Fruit fly (Drosophila melanogaster) whole organism, prepupa: ENCODE measurements around the gene LysRS.
A peak's percentile ranks its signal among the peaks of the same experiment; 100 is the strongest.

Experiments used
- Blimp-1 ChIP-seq: fragments of 200-800 bp; sonication (Bioruptor generic); optimal IDR thresholded peaks from 3 replicates; lab custom pipeline; 2017; ENCODE audit warnings: missing biosample characterization, missing genetic modification characterization, mild to moderate bottlenecking, moderate library complexity, missing genetic modification reagents
- CG10631 ChIP-seq: fragments of 200-800 bp; sonication (Bioruptor generic); optimal IDR thresholded peaks from 2 replicates; lab custom pipeline; 2016; ENCODE audit warnings: missing biosample characterization, missing genetic modification characterization
- CG10669 ChIP-seq: fragments of 200-800 bp; sonication (Bioruptor generic); optimal IDR thresholded peaks from 3 replicates; lab custom pipeline; 2018; ENCODE audit warnings: missing biosample characterization, mild to moderate bottlenecking, missing genetic modification characterization, moderate library complexity
- CG11762 ChIP-seq: fragments of 200-800 bp; sonication (Bioruptor generic); optimal IDR thresholded peaks from 3 replicates; lab custom pipeline; 2016; ENCODE audit warnings: missing biosample characterization, missing genetic modification characterization; ENCODE audit not compliant: insufficient read depth
- CG11902 ChIP-seq: fragments of 200-800 bp; sonication (Bioruptor generic); optimal IDR thresholded peaks from 3 replicates; lab custom pipeline; 2016; ENCODE audit warnings: missing biosample characterization, missing genetic modification characterization
- CG15336 ChIP-seq: fragments of 200-800 bp; sonication (Bioruptor generic); IDR thresholded peaks from 2 replicates; pipeline ENCODE4 v1.3.6; 2022; ENCODE audit warnings: missing biosample characterization, missing genetic modification characterization
- CG1621 ChIP-seq: fragments of 200-800 bp; sonication (Bioruptor generic); optimal IDR thresholded peaks from 3 replicates; lab custom pipeline; 2018; ENCODE audit warnings: missing biosample characterization, mild to moderate bottlenecking, missing genetic modification characterization
- CG16779 ChIP-seq: fragments of 200-800 bp; sonication (Bioruptor generic); optimal IDR thresholded peaks from 3 replicates; lab custom pipeline; 2017; ENCODE audit warnings: missing biosample characterization, mild to moderate bottlenecking, missing genetic modification characterization
- CG3032 ChIP-seq: fragments of 200-800 bp; optimal IDR thresholded peaks from 2 replicates; lab custom pipeline; 2019; ENCODE audit warnings: missing biosample characterization, mild to moderate bottlenecking, missing genetic modification characterization, moderate library complexity
- CG31627 ChIP-seq: fragments of 200-800 bp; sonication (Bioruptor generic); optimal IDR thresholded peaks from 3 replicates; lab custom pipeline; 2016; ENCODE audit warnings: missing biosample characterization, missing genetic modification characterization
- CG3919 ChIP-seq: fragments of 200-800 bp; sonication (Bioruptor generic); optimal IDR thresholded peaks from 3 replicates; lab custom pipeline; 2016; ENCODE audit warnings: missing biosample characterization, missing genetic modification characterization
- CG4318 ChIP-seq: fragments of 200-800 bp; sonication (Bioruptor generic); optimal IDR thresholded peaks from 3 replicates; lab custom pipeline; 2017; ENCODE audit warnings: missing biosample characterization, mild to moderate bottlenecking, missing genetic modification characterization
- CG6163 ChIP-seq: fragments of 200-800 bp; sonication (Bioruptor generic); IDR thresholded peaks from 3 replicates; pipeline ENCODE4 v1.3.6; 2022; ENCODE audit warnings: missing biosample characterization, missing genetic modification characterization
- CG6792 ChIP-seq: fragments of 200-800 bp; sonication (Bioruptor generic); optimal IDR thresholded peaks from 3 replicates; lab custom pipeline; 2016; ENCODE audit warnings: missing biosample characterization, missing genetic modification characterization
- CG6808 ChIP-seq: fragments of 200-800 bp; sonication (Bioruptor generic); optimal IDR thresholded peaks from 3 replicates; lab custom pipeline; 2017; ENCODE audit warnings: missing biosample characterization, missing genetic modification characterization, mild to moderate bottlenecking, moderate library complexity, missing genetic modification reagents
- CG7368 ChIP-seq: fragments of 200-800 bp; sonication (Bioruptor generic); optimal IDR thresholded peaks from 3 replicates; lab custom pipeline; 2016; ENCODE audit warnings: missing biosample characterization, missing genetic modification characterization
- CG8119 ChIP-seq: fragments of 200-800 bp; sonication (Bioruptor generic); IDR thresholded peaks from 3 replicates; pipeline ENCODE4 v1.3.6; 2022; ENCODE audit warnings: missing biosample characterization, missing genetic modification characterization
- CG8632 ChIP-seq: fragments of 200-800 bp; sonication (Bioruptor generic); optimal IDR thresholded peaks from 3 replicates; lab custom pipeline; 2016; ENCODE audit warnings: missing biosample characterization, missing genetic modification characterization
- CG9139 ChIP-seq: fragments of 200-800 bp; sonication (Bioruptor generic); optimal IDR thresholded peaks from 3 replicates; lab custom pipeline; 2017; ENCODE audit warnings: missing biosample characterization, mild to moderate bottlenecking, missing genetic modification characterization
- Eip75B ChIP-seq: fragments of 200-800 bp; sonication (Bioruptor generic); optimal IDR thresholded peaks from 3 replicates; lab custom pipeline; 2016; ENCODE audit warnings: missing biosample characterization, missing genetic modification characterization
- Hr38 ChIP-seq: sonication (Bioruptor generic); optimal IDR thresholded peaks from 2 replicates; lab custom pipeline; 2016; ENCODE audit warnings: missing biosample characterization, missing genetic modification characterization
- Hr39 ChIP-seq: fragments of 200-800 bp; sonication (Bioruptor generic); optimal IDR thresholded peaks from 2 replicates; lab custom pipeline; 2016; ENCODE audit warnings: missing biosample characterization, missing genetic modification characterization
- Hr4 ChIP-seq: fragments of 200-800 bp; sonication (Bioruptor generic); optimal IDR thresholded peaks from 3 replicates; lab custom pipeline; 2016; ENCODE audit warnings: missing biosample characterization, missing genetic modification characterization
- Met ChIP-seq: fragments of 200-800 bp; sonication (Bioruptor generic); optimal IDR thresholded peaks from 3 replicates; lab custom pipeline; 2016; ENCODE audit warnings: missing biosample characterization, missing genetic modification characterization
- OdsH ChIP-seq: fragments of 200-800 bp; sonication (Bioruptor generic); optimal IDR thresholded peaks from 3 replicates; lab custom pipeline; 2016; ENCODE audit warnings: missing biosample characterization, missing genetic modification characterization
- Smox ChIP-seq: fragments of 200-800 bp; sonication (Bioruptor generic); optimal IDR thresholded peaks from 3 replicates; lab custom pipeline; 2016; ENCODE audit warnings: missing biosample characterization, missing genetic modification characterization
- Sox102F ChIP-seq: fragments of 200-800 bp; sonication (Bioruptor generic); optimal IDR thresholded peaks from 2 replicates; lab custom pipeline; 2016; ENCODE audit warnings: missing biosample characterization, mild to moderate bottlenecking, missing genetic modification characterization
- Sox14 ChIP-seq: fragments of 200-800 bp; sonication (Bioruptor generic); optimal IDR thresholded peaks from 3 replicates; lab custom pipeline; 2016; ENCODE audit warnings: missing biosample characterization, missing genetic modification characterization
- achi ChIP-seq: fragments of 200-800 bp; sonication (Bioruptor generic); optimal IDR thresholded peaks from 3 replicates; lab custom pipeline; 2016; ENCODE audit warnings: missing biosample characterization, missing genetic modification characterization
- acj6 ChIP-seq: fragments of 200-800 bp; sonication (Bioruptor generic); optimal IDR thresholded peaks from 3 replicates; lab custom pipeline; 2016; ENCODE audit warnings: missing biosample characterization, missing genetic modification characterization
- cyc ChIP-seq: fragments of 200-800 bp; sonication (Bioruptor generic); optimal IDR thresholded peaks from 3 replicates; lab custom pipeline; 2016; ENCODE audit warnings: missing biosample characterization, missing genetic modification characterization
- dac ChIP-seq: fragments of 200-800 bp; sonication (Bioruptor generic); optimal IDR thresholded peaks from 2 replicates; lab custom pipeline; 2017; ENCODE audit warnings: missing biosample characterization, mild to moderate bottlenecking, missing genetic modification characterization
- dsx ChIP-seq: fragments of 200-800 bp; optimal IDR thresholded peaks from 3 replicates; lab custom pipeline; 2019; ENCODE audit warnings: missing biosample characterization, mild to moderate bottlenecking, missing genetic modification characterization, moderate library complexity; ENCODE audit not compliant: poor library complexity, severe bottlenecking
- eg ChIP-seq: fragments of 200-800 bp; sonication (Bioruptor generic); IDR thresholded peaks from 3 replicates; pipeline ENCODE4 v1.3.6; 2022; ENCODE audit warnings: missing biosample characterization, missing genetic modification characterization
- fd59A ChIP-seq: fragments of 200-800 bp; sonication (Bioruptor generic); optimal IDR thresholded peaks from 2 replicates; lab custom pipeline; 2017; ENCODE audit warnings: missing biosample characterization, mild to moderate bottlenecking, missing genetic modification characterization, missing genetic modification reagents
- fd85E ChIP-seq: fragments of 200-800 bp; sonication (Bioruptor generic); optimal IDR thresholded peaks from 3 replicates; lab custom pipeline; 2016; ENCODE audit warnings: missing biosample characterization, missing genetic modification characterization
- fkh ChIP-seq: fragments of 200-800 bp; sonication (Bioruptor generic); optimal IDR thresholded peaks from 3 replicates; lab custom pipeline; 2017; ENCODE audit warnings: missing biosample characterization, mild to moderate bottlenecking, missing genetic modification characterization, moderate library complexity
- lz ChIP-seq: fragments of 200-800 bp; sonication (Bioruptor generic); optimal IDR thresholded peaks from 3 replicates; lab custom pipeline; 2016; ENCODE audit warnings: missing biosample characterization, missing genetic modification characterization
- net ChIP-seq: fragments of 200-800 bp; sonication (Bioruptor generic); optimal IDR thresholded peaks from 3 replicates; lab custom pipeline; 2016; ENCODE audit warnings: missing biosample characterization, missing genetic modification characterization
- pdm3 ChIP-seq: fragments of 200-800 bp; sonication (Bioruptor generic); optimal IDR thresholded peaks from 3 replicates; lab custom pipeline; 2016; ENCODE audit warnings: missing biosample characterization, missing genetic modification characterization
- salr ChIP-seq, 2 experiments: fragments of 200-800 bp; sonication (Bioruptor generic); optimal IDR thresholded peaks; 3 replicates each; lab custom pipeline; 2016 to 2018; ENCODE audit warnings: missing biosample characterization in 2 of 2, missing genetic modification characterization in 2 of 2, mild to moderate bottlenecking in 1 of 2
- spab ChIP-seq: fragments of 200-800 bp; sonication (Bioruptor generic); optimal IDR thresholded peaks from 2 replicates; lab custom pipeline; 2017; ENCODE audit warnings: missing biosample characterization, mild to moderate bottlenecking, missing genetic modification characterization, missing genetic modification reagents
- ss ChIP-seq, 2 experiments: fragments of 200-800 bp; sonication (Bioruptor generic); optimal IDR thresholded peaks; 2 replicates in 1 of 2; 3 replicates in 1 of 2; lab custom pipeline; 2017 to 2018; ENCODE audit warnings: mild to moderate bottlenecking in 2 of 2, missing biosample characterization in 2 of 2, missing genetic modification characterization in 2 of 2, moderate library complexity in 1 of 2
- svp ChIP-seq: fragments of 200-800 bp; sonication (Bioruptor generic); peaks from one replicate; lab custom pipeline; 2016; ENCODE audit warnings: missing biosample characterization, missing genetic modification characterization

Gene LysRS

dm6 chrX:9650048-9650447, 41.4 kb upstream of the LysRS start (continued):
- TF ChIP-seq CG3919 (GFP tag; lab: Kevin White, UChicago) (peak; percentile 91), eg (GFP tag; lab: Robert Waterston, UW) (peak; percentile 93), svp (GFP tag; lab: Kevin White, UChicago) (peak; percentile 50), CG6808 (GFP tag; lab: Kevin White, UChicago) (peak; percentile 91), achi (peak; percentile 92), fd59A (peak; percentile 88), pdm3 (GFP tag; lab: Kevin White, UChicago) (peak; percentile 91), CG31627 (GFP tag; lab: Kevin White, UChicago) (peak; percentile 10), CG8119 (GFP tag; lab: Robert Waterston, UW) (peak; percentile 97), CG6163 (GFP tag; lab: Robert Waterston, UW) (peak; percentile 96), acj6 (GFP tag; lab: Kevin White, UChicago) (peak; percentile 88), lz (GFP tag; lab: Kevin White, UChicago) (peak; percentile 30), CG6792 (GFP tag; lab: Kevin White, UChicago) (peak; percentile 79), Sox102F (no peak), ss (GFP tag; optimal IDR thresholded peaks at IDR 0.05; lab: Kevin White, UChicago) (peak in 1 of 2 experiments; percentile 88), Sox14 (GFP tag; lab: Kevin White, UChicago) (peak; percentile 92), spab (GFP tag; lab: Kevin White, UChicago) (peak; percentile 88), CG4318 (peak; percentile 88), CG10669 (GFP tag; lab: Kevin White, UChicago) (peak; percentile 89), net (peak; percentile 88)

- TF ChIP-seq pdm3 (GFP tag; lab: Kevin White, UChicago) = no peak
- no peak for TF ChIP-seq CG8632 (GFP tag; lab: Kevin White, UChicago)
- TF ChIP-seq Blimp-1 = peak; percentile 10
- TF ChIP-seq CG15336 = no peak
- no peak for TF ChIP-seq Hr4 (GFP tag; lab: Kevin White, UChicago)
These were observed 38.4 kb upstream of the LysRS start for dm6 chrX:9647067-9647466.

- TF ChIP-seq CG16779 (peak; percentile 95), CG1621 (tag; lab: Kevin White, UChicago) (peak; percentile 96), CG7368 (GFP tag; lab: Kevin White, UChicago) (peak; percentile 99), fd59A (peak; percentile 94), ss (GFP tag; optimal IDR thresholded peaks at IDR 0.05; lab: Kevin White, UChicago) (peak; percentile 97), CG11762 (GFP tag; lab: Kevin White, UChicago) (peak; percentile 97), Met (GFP tag; lab: Kevin White, UChicago) (peak; percentile 99), pdm3 (GFP tag; lab: Kevin White, UChicago) (peak; percentile 99), net (peak; percentile 99), CG8119 (GFP tag; lab: Robert Waterston, UW) (peak; percentile 97), acj6 (GFP tag; lab: Kevin White, UChicago) (peak; percentile 98), CG9139 (GFP tag; lab: Kevin White, UChicago) (peak; percentile 96), dac (peak; percentile 94), Hr39 (GFP tag; lab: Kevin White, UChicago) (peak; percentile 99), CG10669 (GFP tag; lab: Kevin White, UChicago) (peak; percentile 98), cyc (GFP tag; lab: Kevin White, UChicago) (peak; percentile 99), CG10631 (GFP tag; lab: Kevin White, UChicago) (peak; percentile 97), achi (peak; percentile 98), dsx (GFP tag; lab: Kevin White, UChicago) (peak; percentile 93), fkh (GFP tag; lab: Kevin White, UChicago) (peak; percentile 74), CG4318 (peak; percentile 92), Smox (GFP tag; lab: Kevin White, UChicago) (peak; percentile 98), CG11902 (GFP tag; lab: Kevin White, UChicago) (peak; percentile 98), lz (GFP tag; lab: Kevin White, UChicago) (peak; percentile 99), CG3032 (tag; lab: Kevin White, UChicago) (peak; percentile 94), CG3919 (GFP tag; lab: Kevin White, UChicago) (peak; percentile 99), OdsH (GFP tag; lab: Kevin White, UChicago) (peak; percentile 98), Eip75B (GFP tag; lab: Kevin White, UChicago) (peak; percentile 99), svp (GFP tag; lab: Kevin White, UChicago) (peak; percentile 100), eg (GFP tag; lab: Robert Waterston, UW) (peak; percentile 98), fd85E (GFP tag; lab: Kevin White, UChicago) (peak; percentile 91), Blimp-1 (peak; percentile 95), CG6163 (GFP tag; lab: Robert Waterston, UW) (peak; percentile 99), salr (GFP tag; optimal IDR thresholded peaks at IDR 0.05; lab: Kevin White, UChicago) (peak; percentile 92 to 94), CG6792 (GFP tag; lab: Kevin White, UChicago) (peak; percentile 99), CG6808 (GFP tag; lab: Kevin White, UChicago) (peak; percentile 95), CG31627 (GFP tag; lab: Kevin White, UChicago) (peak; percentile 99), Hr38 (GFP tag; lab: Kevin White, UChicago) (peak; percentile 79)
These were observed 37.3 kb upstream of the LysRS start for dm6 chrX:9646022-9646421.
